Fruit fly (Drosophila melanogaster): Measurements from ENCODE around the gene RhoGAP5A.

DNA sequence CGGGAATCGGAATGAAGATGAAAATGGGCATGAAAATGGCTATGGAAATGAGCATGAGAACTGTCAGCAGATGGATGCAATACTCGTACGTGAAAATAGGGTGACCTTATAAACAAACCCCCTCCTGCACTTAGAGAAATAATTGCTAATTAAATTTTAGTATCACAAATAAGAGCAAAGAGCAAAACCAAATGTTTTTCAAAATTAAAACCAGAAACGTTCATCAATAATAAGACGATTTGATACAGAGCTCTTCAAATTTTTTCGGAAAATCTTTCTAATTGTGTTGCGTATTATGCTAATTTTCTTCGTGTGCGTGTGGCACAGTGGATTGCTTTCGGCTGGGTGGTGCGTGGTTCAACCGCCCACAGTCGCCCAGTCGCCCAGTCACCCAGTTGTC, 27.6 kb upstream of the RhoGAP5A start:
- TF ChIP-seq EcR (GFP tag; optimal IDR thresholded peaks at IDR 0.05) (no peak), CG4496 (GFP tag; IDR thresholded peaks at IDR 0.05) (no peak), CG14655 (GFP tag; optimal IDR thresholded peaks at IDR 0.05) (no peak), CG8301 (tag; optimal IDR thresholded peaks at IDR 0.05) (no peak), Pif1A (GFP tag; optimal IDR thresholded peaks at IDR 0.05) (no peak), CG32121 (GFP tag; IDR thresholded peaks at IDR 0.05) (0 out of 2 replicates have a peak, but pooled peaks have one; percentile 19), gl (tag; optimal IDR thresholded peaks at IDR 0.05) (no peak), CG34367 (tag; optimal IDR thresholded peaks at IDR 0.05) (no peak), D1 (tag; optimal IDR thresholded peaks at IDR 0.05) (no peak), CG15710 (tag; optimal IDR thresholded peaks at IDR 0.05) (no peak), CG12605 (GFP tag; IDR thresholded peaks at IDR 0.05) (no peak), CG10348 (GFP tag; IDR thresholded peaks at IDR 0.05) (no peak), CG9948 (tag; optimal IDR thresholded peaks at IDR 0.05) (no peak)

All from whole organism, pupa.